Worm (Caenorhabditis elegans) whole organism, L4 larva: Measurements from ENCODE around the gene R148.3.

Source experiments
- Y75B8A.6 ChIP-seq: fragments of 200-800 bp; sonication (Bioruptor generic); IDR thresholded peaks from 2 replicates; pipeline ENCODE4 v1.3.6; 2022; ENCODE audit warnings: missing genetic modification reagents, missing genetic modification characterization, missing compliant biosample characterization
- aha-1 ChIP-seq: fragments of 150-350 bp; peaks from one replicate; lab custom pipeline; 2014; ENCODE audit warnings: missing biosample characterization, missing genetic modification characterization
- dpl-1 ChIP-seq: fragments of 150-350 bp; optimal IDR thresholded peaks from 2 replicates; lab custom pipeline; 2014; ENCODE audit warnings: missing biosample characterization, missing genetic modification reagents, missing genetic modification characterization
- fkh-10 ChIP-seq: fragments of 150-350 bp; optimal IDR thresholded peaks from 2 replicates; lab custom pipeline; 2014; ENCODE audit warnings: missing biosample characterization, missing genetic modification reagents, missing genetic modification characterization
- lin-1 ChIP-seq: fragments of 200-800 bp; sonication (Bioruptor generic); IDR thresholded peaks from 2 replicates; pipeline ENCODE4 v1.3.6; 2022; ENCODE audit warnings: missing genetic modification reagents, missing genetic modification characterization, missing compliant biosample characterization
- lir-3 ChIP-seq: sonication (generic microtip); optimal IDR thresholded peaks from 2 replicates; lab custom pipeline; 2016; ENCODE audit warnings: mild to moderate bottlenecking, missing genetic modification characterization, missing compliant biosample characterization
- mdl-1 ChIP-seq, 2 experiments: fragments of 150-350 bp in 1 of 2; sonication (generic microtip) in 1 of 2; optimal IDR thresholded peaks; 2 replicates each; lab custom pipeline; 2014 to 2017; ENCODE audit warnings: missing biosample characterization in 2 of 2, missing genetic modification characterization in 2 of 2
- nhr-237 ChIP-seq: sonication (generic microtip); optimal IDR thresholded peaks from 2 replicates; lab custom pipeline; 2017; ENCODE audit warnings: missing biosample characterization, missing genetic modification characterization
- pqm-1 ChIP-seq: sonication (generic microtip); optimal IDR thresholded peaks from 2 replicates; lab custom pipeline; 2017; ENCODE audit warnings: missing biosample characterization, missing genetic modification characterization
- snpc-4 ChIP-seq: fragments of 150-350 bp; optimal IDR thresholded peaks from 2 replicates; lab custom pipeline; 2014; ENCODE audit warnings: missing biosample characterization, missing genetic modification characterization
- unc-130 ChIP-seq: sonication (generic microtip); optimal IDR thresholded peaks from 2 replicates; lab custom pipeline; 2016; ENCODE audit warnings: missing genetic modification reagents, missing genetic modification characterization, missing compliant biosample characterization
- unc-62 ChIP-seq, 3 experiments: fragments of 150-350 bp in 1 of 3; sonication (generic microtip); optimal IDR thresholded peaks in 2 of 3; peaks in 1 of 3; 1 replicate in 1 of 3; 2 replicates in 2 of 3; lab custom pipeline; 2014 to 2017; ENCODE audit warnings: missing biosample characterization in 3 of 3, missing genetic modification characterization in 3 of 3, missing genetic modification reagents in 3 of 3, missing genotype in 1 of 3
- zfp-3 ChIP-seq: fragments of 200-800 bp; sonication (Bioruptor generic); conservative IDR thresholded peaks from 2 replicates; pipeline ENCODE4 v1.3.6; 2022; ENCODE audit warnings: missing genetic modification reagents, missing genetic modification characterization, missing compliant biosample characterization

- no peak for TF ChIP-seq aha-1 (tag; lab: Kevin White, UChicago)
- no peak for TF ChIP-seq nhr-237
- TF ChIP-seq Y75B8A.6: no peak
- TF ChIP-seq lir-3 (tag; lab: Kevin White, UChicago): no peak
- no peak for TF ChIP-seq unc-62 (GFP tag; optimal IDR thresholded peaks at IDR 0.05 in 1 of 2; lab: Kevin White, UChicago)
- TF ChIP-seq unc-62 (tag; optimal IDR thresholded peaks at IDR 0.05; lab: Kevin White, UChicago): no peak
- TF ChIP-seq pqm-1: no peak
- no peak for TF ChIP-seq mdl-1 (tag; optimal IDR thresholded peaks at IDR 0.05; lab: Kevin White, UChicago)
- no peak for TF ChIP-seq unc-130 (GFP tag; lab: Kevin White, UChicago)
- no peak for TF ChIP-seq zfp-3
- no peak for TF ChIP-seq snpc-4 (tag; lab: Kevin White, UChicago)
- TF ChIP-seq dpl-1 (GFP tag; lab: Kevin White, UChicago): no peak
- TF ChIP-seq lin-1: no peak
- no peak for TF ChIP-seq fkh-10 (GFP tag; lab: Kevin White, UChicago)
Measured at ce11 chrIII:3183377-3183776, 8.2 kb downstream of the R148.3 start, which contains the start of gene lmtr-5.
